Worm (Caenorhabditis elegans): ENCODE results near the gene nep-18.
A peak's percentile ranks its signal among the peaks of the same experiment; 100 is the strongest.
"Not testable (repeated sequence)": the region's sequence is repeated elsewhere in the genome, so short reads cannot be mapped to it uniquely, and the experiment has no call there.

nep-18 gene

DNA sequence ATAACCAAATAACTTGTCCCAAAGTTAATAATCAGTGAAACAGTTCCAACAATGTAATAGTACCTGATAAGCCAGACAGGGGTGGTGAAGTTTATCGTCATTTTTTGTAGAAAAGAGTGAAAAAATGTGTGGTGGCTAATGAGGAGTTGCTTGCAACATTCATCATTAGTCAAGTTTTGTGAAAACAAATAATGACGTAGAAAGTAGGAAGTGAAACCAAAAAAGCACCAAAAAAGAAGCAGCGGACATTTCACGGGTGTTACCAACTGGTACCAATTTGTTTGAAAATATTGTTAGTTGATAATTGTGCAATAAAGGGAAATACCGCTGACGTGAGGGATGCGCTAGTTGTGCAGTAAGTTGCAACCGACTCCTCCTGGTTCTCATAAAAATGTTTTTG is 21.6 kb upstream of the nep-18 start, which contains the start of gene sri-36:
TSS of gene sri-36 (minus strand) at position 101 of the 400 bp plus-strand sequence.
- TF ChIP-seq flt-1 (GFP tag; IDR thresholded peaks at IDR 0.05) (no peak), ceh-36 (tag; optimal IDR thresholded peaks at IDR 0.05) (no peak), hnd-1 (tag; optimal IDR thresholded peaks at IDR 0.05) (no peak), sea-1 (GFP tag; conservative IDR thresholded peaks at IDR 0.05) (no peak), tbx-37 (GFP tag; conservative IDR thresholded peaks at IDR 0.05) (no peak), scrt-1 (GFP tag; IDR thresholded peaks at IDR 0.05) (no peak), pes-1 (GFP tag; IDR thresholded peaks at IDR 0.05) (no peak), B0310.2 (tag; optimal IDR thresholded peaks at IDR 0.05) (no peak), tbx-11 (GFP tag; IDR thresholded peaks at IDR 0.05) (no peak), hmg-4 (GFP tag; optimal IDR thresholded peaks at IDR 0.05) (no peak), F13C5.2 (tag; optimal IDR thresholded peaks at IDR 0.05) (no peak), ceh-13 (GFP tag; optimal IDR thresholded peaks at IDR 0.05) (no peak), aly-1 (tag; optimal IDR thresholded peaks at IDR 0.05) (no peak), tra-4 (tag; optimal IDR thresholded peaks at IDR 0.05) (no peak), hmbx-1 (tag; optimal IDR thresholded peaks at IDR 0.05) (no peak), ets-7 (tag; optimal IDR thresholded peaks at IDR 0.05) (no peak), ama-1 (optimal IDR thresholded peaks at IDR 0.05) (no peak)

DNA sequence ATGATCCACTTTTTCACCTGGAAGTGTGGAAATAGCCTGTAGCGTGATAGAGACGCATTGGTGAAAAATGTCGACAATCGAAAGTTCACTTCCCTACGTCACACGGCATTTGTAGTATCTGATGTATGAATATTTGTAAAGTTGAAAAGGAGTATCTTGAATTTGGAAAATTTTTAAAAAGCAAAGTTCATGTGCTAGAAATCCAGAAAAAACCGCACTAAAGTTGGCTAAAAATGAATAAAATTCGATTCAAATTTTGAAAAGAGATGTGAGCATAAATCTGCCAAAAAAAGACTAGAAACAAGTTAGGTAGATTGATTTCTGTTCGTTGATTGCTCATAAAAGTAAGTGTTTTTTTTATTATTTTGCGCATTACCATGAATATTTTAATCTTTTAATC is 19.2 kb upstream of the nep-18 start, which contains the start of gene sri-74:
TSS of gene sri-74 (minus strand) at position 101 of the 400 bp plus-strand sequence.
- TF ChIP-seq flt-1 (GFP tag; IDR thresholded peaks at IDR 0.05) (no peak), F13C5.2 (tag; optimal IDR thresholded peaks at IDR 0.05) (no peak), sea-1 (GFP tag; conservative IDR thresholded peaks at IDR 0.05) (no peak)

DNA sequence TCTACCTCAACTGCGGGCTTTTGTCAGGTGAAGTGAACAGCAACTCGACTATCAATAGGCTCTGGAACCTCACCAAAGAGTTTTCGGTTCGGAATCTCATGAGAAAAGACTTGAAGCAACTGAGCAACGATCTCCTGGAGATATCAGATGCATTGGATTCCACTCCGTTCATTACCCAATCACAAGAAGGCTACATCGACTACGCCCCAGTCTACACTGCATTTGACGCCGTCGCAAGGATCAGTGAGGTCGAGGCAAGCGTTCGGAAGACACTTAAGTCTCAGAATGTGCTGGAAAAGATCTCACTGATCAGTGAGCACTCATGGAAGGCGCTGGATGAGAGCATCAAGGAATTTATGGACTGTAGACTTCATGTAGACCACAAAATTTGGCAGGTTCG is 14.3 kb upstream of the nep-18 start:
- no peak for TF ChIP-seq aly-1 (tag; optimal IDR thresholded peaks at IDR 0.05)
- no peak for TF ChIP-seq ama-1 (optimal IDR thresholded peaks at IDR 0.05)
- TF ChIP-seq flt-1 (GFP tag; IDR thresholded peaks at IDR 0.05), result no peak
- no peak for TF ChIP-seq ceh-13 (GFP tag; optimal IDR thresholded peaks at IDR 0.05)
- TF ChIP-seq scrt-1 (GFP tag; IDR thresholded peaks at IDR 0.05), result no peak
- TF ChIP-seq hmg-4 (GFP tag; optimal IDR thresholded peaks at IDR 0.05), result no peak
- no peak for TF ChIP-seq tra-4 (tag; optimal IDR thresholded peaks at IDR 0.05)
- TF ChIP-seq ets-7 (tag; optimal IDR thresholded peaks at IDR 0.05), result no peak
- TF ChIP-seq tbx-37 (GFP tag; conservative IDR thresholded peaks at IDR 0.05), result no peak
- TF ChIP-seq hmbx-1 (tag; optimal IDR thresholded peaks at IDR 0.05), result no peak
- no peak for TF ChIP-seq hnd-1 (tag; optimal IDR thresholded peaks at IDR 0.05)
- TF ChIP-seq sea-1 (GFP tag; conservative IDR thresholded peaks at IDR 0.05), result no peak
- no peak for TF ChIP-seq ceh-36 (tag; optimal IDR thresholded peaks at IDR 0.05)
- TF ChIP-seq F13C5.2 (tag; optimal IDR thresholded peaks at IDR 0.05), result no peak
- TF ChIP-seq tbx-11 (GFP tag; IDR thresholded peaks at IDR 0.05), result no peak
- no peak for TF ChIP-seq pes-1 (GFP tag; IDR thresholded peaks at IDR 0.05)
- no peak for TF ChIP-seq B0310.2 (tag; optimal IDR thresholded peaks at IDR 0.05)

DNA sequence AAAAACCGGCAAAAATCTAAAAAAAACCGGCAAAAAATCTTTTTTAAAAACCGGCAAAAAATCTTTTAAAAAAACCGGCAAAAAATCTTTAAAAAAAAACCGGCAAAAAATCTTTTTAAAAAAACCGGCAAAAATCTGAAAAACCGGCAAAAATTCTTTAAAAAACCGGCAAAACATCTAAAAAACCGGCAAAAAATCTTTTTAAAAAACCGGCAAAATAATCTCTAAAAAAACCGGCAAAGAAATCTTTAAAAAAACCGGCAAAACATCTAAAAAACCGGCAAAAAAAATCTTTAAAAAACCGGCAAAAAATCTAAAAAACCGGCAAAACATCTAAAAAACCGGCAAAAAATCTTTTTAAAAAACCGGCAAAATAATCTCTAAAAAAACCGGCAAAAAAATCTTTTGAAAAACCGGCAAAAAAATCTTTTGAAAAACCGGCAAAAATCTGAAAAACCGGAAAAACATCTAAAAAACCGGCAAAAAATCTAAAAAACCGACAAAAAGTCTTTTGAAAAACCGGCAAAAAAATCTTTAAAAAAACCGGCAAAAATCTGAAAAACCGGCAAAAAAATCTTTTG is 6.6 kb upstream of the nep-18 start:
- TF ChIP-seq F13C5.2 (tag; optimal IDR thresholded peaks at IDR 0.05), result peak; percentile 88
- peak; percentile 58 for TF ChIP-seq hnd-1 (tag; optimal IDR thresholded peaks at IDR 0.05)
- peak; percentile 60 for TF ChIP-seq ceh-36 (tag; optimal IDR thresholded peaks at IDR 0.05)
- peak; percentile 62 for TF ChIP-seq ceh-13 (GFP tag; optimal IDR thresholded peaks at IDR 0.05)
- TF ChIP-seq hmbx-1 (tag; optimal IDR thresholded peaks at IDR 0.05), result peak; percentile 72

DNA sequence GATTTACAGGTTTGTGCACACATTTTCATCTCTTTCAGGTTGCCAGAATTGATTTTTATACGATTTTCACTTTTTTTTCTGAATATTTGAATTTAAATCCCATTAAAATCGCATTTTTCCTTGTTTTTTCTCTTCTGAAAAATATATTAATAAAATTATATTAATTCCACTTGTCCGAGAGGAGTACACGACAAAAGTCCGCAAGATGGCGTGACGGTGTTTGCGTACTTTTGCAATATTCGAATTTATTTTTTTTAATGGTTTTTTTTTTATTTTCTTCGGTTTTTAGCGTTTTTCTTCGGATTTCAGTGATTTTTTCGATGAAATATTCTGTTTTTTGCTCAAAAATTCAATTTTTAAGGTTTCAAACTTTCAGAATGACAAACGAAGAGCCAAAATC is 1.0 kb upstream of the nep-18 start, which contains the start of gene usp-39:
TSS of gene usp-39 (plus strand) at position 377 of the 400 bp plus-strand sequence.
- peak; percentile 72 for TF ChIP-seq F13C5.2 (tag; optimal IDR thresholded peaks at IDR 0.05)
- no peak for TF ChIP-seq hnd-1 (tag; optimal IDR thresholded peaks at IDR 0.05)
- TF ChIP-seq pes-1 (GFP tag; IDR thresholded peaks at IDR 0.05), result peak; percentile 17; the same call in 1 of the 2 replicates
- TF ChIP-seq sea-1 (GFP tag; conservative IDR thresholded peaks at IDR 0.05), result no peak

DNA sequence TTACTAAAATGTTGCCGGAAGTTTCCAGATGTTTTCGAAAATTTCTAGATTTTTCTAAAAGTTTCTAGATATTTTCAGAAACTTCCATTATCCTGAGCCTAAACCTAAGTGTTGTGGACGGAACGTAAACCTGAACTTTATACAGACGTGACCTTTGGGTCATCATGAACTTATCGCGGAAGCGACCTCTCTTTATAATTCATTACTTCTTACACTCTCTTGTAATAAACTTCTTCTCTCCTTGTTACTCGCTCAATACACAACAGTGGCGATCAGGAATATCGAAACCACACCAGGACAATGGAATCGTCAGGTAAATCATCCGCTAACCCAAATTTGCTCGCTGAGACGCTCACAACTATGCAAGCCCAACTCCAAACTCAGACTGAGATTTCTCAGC is 10.2 kb downstream of the nep-18 start, which contains the start of gene K02F6.1:
TSS of gene K02F6.1 (plus strand) at position 301 of the 400 bp plus-strand sequence.
- TF ChIP-seq ets-7 (tag; optimal IDR thresholded peaks at IDR 0.05); tbx-37 (GFP tag; conservative IDR thresholded peaks at IDR 0.05); ceh-13 (GFP tag; optimal IDR thresholded peaks at IDR 0.05): not testable (repeated sequence)

DNA sequence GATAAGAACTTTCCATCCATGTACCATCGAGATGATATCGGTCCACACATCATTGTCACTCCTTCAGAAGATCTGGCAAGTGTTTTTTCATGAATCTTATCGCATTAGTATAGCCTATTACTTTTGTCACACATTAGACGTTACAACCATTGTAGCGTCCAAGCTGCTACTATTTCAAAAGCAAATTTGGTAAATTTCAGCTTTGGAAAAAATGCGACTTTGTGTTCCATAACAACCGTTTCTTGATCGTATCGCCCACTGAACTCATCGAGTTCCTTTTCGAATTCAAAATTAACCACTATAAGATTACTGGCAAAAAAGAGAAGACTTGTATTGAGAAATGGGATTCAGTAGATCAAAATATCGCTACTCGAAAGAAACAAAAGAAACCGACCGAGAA is 10.8 kb downstream of the nep-18 start:
- TF ChIP-seq F13C5.2 (tag; optimal IDR thresholded peaks at IDR 0.05) (no peak), flt-1 (GFP tag; IDR thresholded peaks at IDR 0.05) (no peak), ets-7 (tag; optimal IDR thresholded peaks at IDR 0.05) (no peak), tbx-11 (GFP tag; IDR thresholded peaks at IDR 0.05) (no peak), ama-1 (optimal IDR thresholded peaks at IDR 0.05) (no peak), hmbx-1 (tag; optimal IDR thresholded peaks at IDR 0.05) (no peak), sea-1 (GFP tag; conservative IDR thresholded peaks at IDR 0.05) (no peak), ceh-13 (GFP tag; optimal IDR thresholded peaks at IDR 0.05) (no peak), B0310.2 (tag; optimal IDR thresholded peaks at IDR 0.05) (no peak), aly-1 (tag; optimal IDR thresholded peaks at IDR 0.05) (no peak), scrt-1 (GFP tag; IDR thresholded peaks at IDR 0.05) (no peak), hnd-1 (tag; optimal IDR thresholded peaks at IDR 0.05) (no peak), hmg-4 (GFP tag; optimal IDR thresholded peaks at IDR 0.05) (no peak), tbx-37 (GFP tag; conservative IDR thresholded peaks at IDR 0.05) (no peak), tra-4 (tag; optimal IDR thresholded peaks at IDR 0.05) (no peak), pes-1 (GFP tag; IDR thresholded peaks at IDR 0.05) (no peak), ceh-36 (tag; optimal IDR thresholded peaks at IDR 0.05) (no peak)

DNA sequence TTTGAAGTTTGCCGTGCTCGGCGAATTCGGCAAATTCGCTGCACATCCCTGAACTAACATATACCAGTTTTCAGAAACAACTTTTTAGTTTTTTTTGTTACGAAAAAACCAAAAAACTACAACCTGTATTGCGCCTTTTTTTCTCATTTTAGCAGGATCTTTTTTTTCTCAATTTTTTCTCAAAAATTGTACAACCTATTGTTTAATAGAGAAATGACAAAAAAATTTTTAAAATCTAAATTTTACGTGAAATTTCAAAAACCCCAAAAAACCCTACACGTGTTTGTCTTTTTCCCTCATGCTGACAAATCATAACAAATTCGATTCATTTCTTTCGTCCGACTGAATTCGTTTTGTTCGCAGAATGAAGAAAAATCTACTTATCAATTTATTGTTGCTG is 17.9 kb downstream of the nep-18 start, which contains the start of gene K02F6.3:
TSS of gene K02F6.3 (plus strand) at position 301 of the 400 bp plus-strand sequence.
- TF ChIP-seq tbx-11 (GFP tag; IDR thresholded peaks at IDR 0.05) (no peak), F13C5.2 (tag; optimal IDR thresholded peaks at IDR 0.05) (no peak), tbx-37 (GFP tag; conservative IDR thresholded peaks at IDR 0.05) (no peak), ama-1 (optimal IDR thresholded peaks at IDR 0.05) (no peak), hmg-4 (GFP tag; optimal IDR thresholded peaks at IDR 0.05) (no peak), sea-1 (GFP tag; conservative IDR thresholded peaks at IDR 0.05) (no peak), B0310.2 (tag; optimal IDR thresholded peaks at IDR 0.05) (no peak), scrt-1 (GFP tag; IDR thresholded peaks at IDR 0.05) (no peak), ceh-13 (GFP tag; optimal IDR thresholded peaks at IDR 0.05) (no peak), ets-7 (tag; optimal IDR thresholded peaks at IDR 0.05) (no peak), flt-1 (GFP tag; IDR thresholded peaks at IDR 0.05) (no peak), tra-4 (tag; optimal IDR thresholded peaks at IDR 0.05) (no peak), pes-1 (GFP tag; IDR thresholded peaks at IDR 0.05) (no peak), hmbx-1 (tag; optimal IDR thresholded peaks at IDR 0.05) (no peak), ceh-36 (tag; optimal IDR thresholded peaks at IDR 0.05) (no peak), hnd-1 (tag; optimal IDR thresholded peaks at IDR 0.05) (no peak), aly-1 (tag; optimal IDR thresholded peaks at IDR 0.05) (no peak)
